Worm (Caenorhabditis elegans) whole organism, mixed stage, embryonic: Measurements from ENCODE around the gene F13D12.3.

Experiments
- M03D4.4 ChIP-seq: sonication (generic microtip); optimal IDR thresholded peaks from 2 replicates; lab custom pipeline; 2017; ENCODE audit warnings: mild to moderate bottlenecking, missing genetic modification characterization, missing compliant biosample characterization
- blmp-1 ChIP-seq: fragments of 150-350 bp; optimal IDR thresholded peaks from 2 replicates; lab custom pipeline; 2014; ENCODE audit warnings: missing biosample characterization, missing genetic modification characterization
- ceh-39 ChIP-seq: fragments of 150-350 bp; optimal IDR thresholded peaks from 2 replicates; lab custom pipeline; 2014; ENCODE audit warnings: missing biosample characterization, missing genetic modification characterization
- elt-3 ChIP-seq: fragments of 150-350 bp; optimal IDR thresholded peaks from 2 replicates; lab custom pipeline; 2014; ENCODE audit warnings: missing biosample characterization, missing genetic modification characterization
- ham-2 ChIP-seq: fragments of 200-800 bp; sonication (Bioruptor generic); optimal IDR thresholded peaks from 2 replicates; lab custom pipeline; 2018; ENCODE audit warnings: mild to moderate bottlenecking, missing genetic modification characterization, missing compliant biosample characterization
- lin-13 ChIP-seq: fragments of 150-350 bp; optimal IDR thresholded peaks from 2 replicates; lab custom pipeline; 2014; ENCODE audit warnings: missing biosample characterization, missing genetic modification characterization
- nhr-2 ChIP-seq: fragments of 150-350 bp; optimal IDR thresholded peaks from 2 replicates; lab custom pipeline; 2014; ENCODE audit warnings: missing biosample characterization, missing genetic modification characterization
- pha-4 ChIP-seq: fragments of 150-350 bp; optimal IDR thresholded peaks from 2 replicates; lab custom pipeline; 2018; ENCODE audit warnings: missing biosample characterization, missing genetic modification reagents, missing genetic modification characterization
- snpc-4 ChIP-seq: fragments of 150-350 bp; optimal IDR thresholded peaks from 2 replicates; lab custom pipeline; 2014; ENCODE audit warnings: missing biosample characterization, missing genetic modification characterization
- unc-120 ChIP-seq: sonication (generic microtip); optimal IDR thresholded peaks from 2 replicates; lab custom pipeline; 2017; ENCODE audit warnings: missing genetic modification characterization, missing compliant biosample characterization; ENCODE audit not compliant: poor library complexity, severe bottlenecking
- unc-39 ChIP-seq: fragments of 150-350 bp; optimal IDR thresholded peaks from 2 replicates; lab custom pipeline; 2014; ENCODE audit warnings: missing biosample characterization, missing genetic modification characterization
- unc-62 ChIP-seq: fragments of 150-350 bp; optimal IDR thresholded peaks from 2 replicates; lab custom pipeline; 2014; ENCODE audit warnings: missing biosample characterization, missing genetic modification reagents, missing genetic modification characterization
- ztf-11 ChIP-seq: fragments of 150-350 bp; optimal IDR thresholded peaks from 2 replicates; lab custom pipeline; 2014; ENCODE audit warnings: missing biosample characterization, missing genetic modification characterization

DNA sequence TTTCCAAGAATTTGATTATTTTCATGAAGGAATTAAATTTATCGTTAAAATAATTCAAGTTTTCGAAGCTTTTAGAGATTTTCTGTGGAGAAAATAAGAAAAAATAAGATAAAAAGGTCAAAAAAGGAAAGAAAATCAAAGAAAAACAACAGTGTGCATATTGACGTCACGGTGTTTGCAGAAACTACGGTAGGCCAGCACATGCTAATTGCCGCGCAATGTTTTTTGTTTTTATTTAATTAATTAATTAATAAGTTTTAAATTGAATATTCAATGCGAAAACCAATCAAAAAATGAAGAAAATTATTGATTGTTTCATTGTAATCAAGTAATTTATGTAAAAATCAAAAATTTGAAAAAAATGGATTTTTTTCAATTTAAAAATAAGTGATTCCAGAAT lies 27.7 kb downstream of the F13D12.3 start:
- TF ChIP-seq lin-13 (tag; lab: Kevin White, UChicago): no peak
- TF ChIP-seq unc-62 (GFP tag; lab: Kevin White, UChicago): no peak
- TF ChIP-seq blmp-1 (tag; lab: Kevin White, UChicago): no peak
- TF ChIP-seq unc-120: no peak
- no peak for TF ChIP-seq nhr-2
- no peak for TF ChIP-seq elt-3 (tag; lab: Kevin White, UChicago)
- no peak for TF ChIP-seq snpc-4 (tag; lab: Kevin White, UChicago)
- no peak for TF ChIP-seq unc-39 (tag; lab: Kevin White, UChicago)
- TF ChIP-seq ceh-39 (tag; lab: Kevin White, UChicago): no peak
- TF ChIP-seq pha-4 (tag; lab: Kevin White, UChicago): no peak
- TF ChIP-seq ham-2: no peak
- TF ChIP-seq ztf-11: no peak
- TF ChIP-seq M03D4.4 (tag; lab: Kevin White, UChicago): no peak
